Fruit fly (Drosophila melanogaster) ovary, adult (tissue): ENCODE results near the gene CG31068.
A peak's percentile ranks its signal among the peaks of the same experiment; 100 is the strongest.

ENCODE experiments used
- CG17801 ChIP-seq: fragments of 200-800 bp; optimal IDR thresholded peaks from 2 replicates; lab custom pipeline; 2019; ENCODE audit warnings: missing biosample characterization, mild to moderate bottlenecking, missing genetic modification characterization, moderate library complexity; ENCODE audit not compliant: partially characterized antibody

CG31068 gene

dm6 chr3R:27214949-27215348 is 18.5 kb upstream of the CG31068 start:
- no peak for TF ChIP-seq CG17801 (GFP tag; lab: Kevin White, UChicago)

- TF ChIP-seq CG17801 (GFP tag; lab: Kevin White, UChicago) = no peak
Measured at dm6 chr3R:27217465-27218059, 15.9 kb upstream of the CG31068 start.

dm6 chr3R:27218288-27218687 is 15.2 kb upstream of the CG31068 start:
- TF ChIP-seq CG17801 (GFP tag; lab: Kevin White, UChicago) = no peak

DNA sequence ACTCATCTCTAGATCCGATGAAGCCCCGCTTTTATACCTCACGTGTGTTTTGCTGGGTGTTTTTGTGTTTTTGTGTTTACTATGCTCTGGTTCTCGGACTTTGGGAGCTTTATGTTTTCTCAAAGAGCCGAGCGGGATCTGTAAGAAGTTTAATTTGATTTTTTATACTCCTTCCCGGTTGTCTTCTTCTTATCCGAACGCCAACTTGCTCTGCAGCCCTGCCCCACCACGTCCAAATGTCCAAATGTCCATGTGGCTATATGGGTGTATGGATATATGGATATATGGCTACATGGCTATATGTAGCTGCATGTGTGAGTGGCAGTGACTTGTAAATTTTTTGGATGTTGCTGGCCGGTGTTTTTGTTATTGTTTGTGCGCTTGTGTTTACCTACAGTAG is 14.7 kb upstream of the CG31068 start:
- TF ChIP-seq CG17801 (GFP tag; lab: Kevin White, UChicago) = no peak

- TF ChIP-seq CG17801 (GFP tag; lab: Kevin White, UChicago) = no peak
Measured at dm6 chr3R:27220829-27221463, 12.6 kb upstream of the CG31068 start.

DNA sequence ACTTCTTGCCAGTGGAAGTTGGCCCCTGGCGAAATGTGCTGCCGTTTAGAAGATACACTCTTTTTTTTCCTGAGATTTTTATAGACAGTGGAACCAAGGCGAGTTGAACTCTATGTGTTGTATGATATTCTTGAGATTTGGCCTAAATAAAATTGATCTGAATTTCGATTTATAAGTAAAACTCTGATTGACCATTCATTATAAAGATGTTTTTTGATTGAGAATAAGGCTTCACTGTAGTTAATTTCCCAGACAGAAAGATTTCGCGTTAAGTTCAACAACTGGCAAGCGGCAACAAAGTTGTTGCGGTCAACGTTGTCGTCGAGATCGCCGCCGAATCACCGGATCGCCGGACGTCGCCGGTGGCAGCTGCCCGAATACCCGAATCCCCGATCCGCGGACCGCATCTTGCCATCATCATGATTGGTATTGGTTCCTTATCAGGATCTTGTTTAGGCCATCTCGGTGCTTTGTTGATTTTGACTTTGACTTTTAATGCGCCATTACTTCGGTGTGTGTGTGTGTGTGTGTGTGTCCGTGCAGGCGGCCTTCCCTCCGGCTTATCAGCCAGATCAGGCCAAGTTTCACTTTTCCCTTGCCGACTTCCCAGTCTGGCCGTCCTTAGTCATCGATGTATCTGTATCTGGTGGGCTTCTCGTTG is 11.4 kb upstream of the CG31068 start:
- TF ChIP-seq CG17801 (GFP tag; lab: Kevin White, UChicago) = no peak

- TF ChIP-seq CG17801 (GFP tag; lab: Kevin White, UChicago) = no peak
Measured at dm6 chr3R:27223012-27223411, 10.5 kb upstream of the CG31068 start.

- TF ChIP-seq CG17801 (GFP tag; lab: Kevin White, UChicago) = no peak
Measured at dm6 chr3R:27224727-27225126, 8.8 kb upstream of the CG31068 start.

- TF ChIP-seq CG17801 (GFP tag; lab: Kevin White, UChicago) = no peak
Measured at dm6 chr3R:27225490-27225889, 8.0 kb upstream of the CG31068 start.

DNA sequence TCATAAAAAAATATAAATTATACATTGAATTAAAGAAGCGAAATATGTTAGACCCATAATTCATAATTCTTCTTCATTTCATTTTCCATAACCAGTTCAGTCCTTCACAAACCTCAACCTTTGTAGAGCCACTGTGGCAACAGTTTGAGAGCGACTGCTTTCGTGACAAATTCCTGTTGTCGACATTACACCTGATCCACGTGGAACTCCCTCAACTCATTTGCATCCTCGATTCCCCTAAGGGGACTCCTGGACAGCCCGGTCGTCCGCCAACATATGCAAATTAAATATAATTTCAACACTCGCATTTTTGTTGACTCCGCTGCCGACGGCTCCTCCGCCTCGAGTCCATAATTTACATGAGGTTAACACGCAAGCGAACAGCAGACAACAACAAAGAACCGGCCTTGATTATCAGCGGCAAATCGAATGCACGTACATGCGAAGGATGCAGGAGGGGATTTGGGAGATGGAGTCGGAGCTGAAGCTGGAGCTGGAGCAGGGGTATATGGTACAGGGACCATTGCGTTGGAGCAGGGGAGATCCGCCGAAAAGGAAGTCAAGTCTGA is 7.3 kb upstream of the CG31068 start:
- no peak for TF ChIP-seq CG17801 (GFP tag; lab: Kevin White, UChicago)

dm6 chr3R:27228342-27228741 is 5.2 kb upstream of the CG31068 start, which contains the start of gene CG42813:
Gene CG42813 (minus strand): TSS chr3R:27228561.
- TF ChIP-seq CG17801 (GFP tag; lab: Kevin White, UChicago) = no peak

dm6 chr3R:27229368-27229767 is 4.1 kb upstream of the CG31068 start, which contains the start of gene CG42814:
Gene CG42814 (minus strand): TSS chr3R:27229468.
- TF ChIP-seq CG17801 (GFP tag; lab: Kevin White, UChicago) = no peak

DNA sequence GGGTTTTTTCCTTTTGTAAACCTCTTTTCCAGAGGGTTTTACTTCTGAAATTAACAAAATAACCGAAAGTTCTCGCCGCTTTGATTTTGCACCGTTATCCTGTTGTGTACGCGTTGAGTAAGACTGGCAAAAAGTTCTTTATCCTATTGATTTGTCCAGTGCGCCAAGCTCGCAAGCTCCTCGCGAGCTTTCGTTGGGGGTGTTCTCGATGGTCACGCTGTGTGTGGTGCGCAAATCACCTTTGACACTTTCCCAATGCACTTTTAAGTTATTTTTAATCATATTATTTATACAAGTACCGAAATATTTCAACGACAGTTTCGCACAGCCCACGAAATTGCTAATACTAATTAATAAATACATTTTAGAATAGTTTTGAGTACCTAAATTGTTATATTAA is 4.5 kb downstream of the CG31068 start:
- TF ChIP-seq CG17801 (GFP tag; lab: Kevin White, UChicago) = no peak

DNA sequence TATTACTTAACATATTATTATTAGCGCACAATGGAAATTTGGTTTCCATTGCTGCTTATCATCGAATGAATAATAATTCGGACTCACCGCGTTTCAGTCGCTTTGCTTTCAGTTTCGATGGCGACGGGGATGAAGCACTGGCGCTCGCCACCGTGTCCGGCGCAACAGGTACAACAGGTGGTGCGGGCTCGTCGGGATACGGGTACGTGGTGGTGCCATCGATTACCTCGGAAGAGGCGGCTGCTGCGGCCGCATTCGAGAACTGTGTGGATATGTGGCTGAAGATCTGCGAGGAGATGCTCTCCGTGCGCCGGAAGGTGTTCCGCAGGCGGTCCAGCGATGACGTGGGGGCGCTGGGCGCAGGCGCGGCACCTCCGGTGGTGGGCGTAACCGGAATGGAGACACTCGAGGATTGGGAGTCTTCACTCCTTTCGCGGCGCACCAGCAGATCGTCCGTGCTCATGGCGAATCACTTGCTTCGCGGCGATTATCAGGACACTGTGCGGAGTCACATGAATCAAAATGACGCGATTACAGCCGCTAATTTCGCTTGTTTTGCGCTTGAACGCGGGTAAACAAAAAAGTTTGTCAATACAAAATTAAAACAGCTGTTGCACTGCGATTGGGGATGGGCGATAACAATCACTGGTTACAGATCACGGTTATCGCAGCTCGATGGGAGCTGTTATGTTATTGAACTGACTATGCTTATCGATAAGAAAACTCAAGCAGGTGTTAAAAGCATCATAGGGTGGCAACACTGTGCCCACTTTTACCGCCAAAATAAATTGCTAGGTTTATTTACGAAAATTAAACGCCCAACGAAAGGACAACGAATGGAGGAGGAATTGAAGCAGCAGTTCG is 5.2 kb downstream of the CG31068 start, which contains the start of the genes CG31064 and PolA2:
TSS of gene CG31064 (minus strand) at position 648 of the 864 bp plus-strand sequence.
TSS of gene PolA2 (plus strand) at position 726 of the 864 bp plus-strand sequence.
- TF ChIP-seq CG17801 (GFP tag; lab: Kevin White, UChicago) = peak; percentile 5
